Worm (Caenorhabditis elegans) whole organism, midembryonic: ENCODE results near the gene str-123.

ENCODE experiments used
- T22C8.4 ChIP-seq: fragments of 200-800 bp; sonication (Bioruptor generic); IDR thresholded peaks from 2 replicates; pipeline ENCODE4 v1.3.6; 2022; ENCODE audit warnings: missing genetic modification characterization, missing compliant biosample characterization
- cog-1 ChIP-seq: sonication (generic microtip); optimal IDR thresholded peaks from 2 replicates; lab custom pipeline; 2016; ENCODE audit warnings: missing genetic modification characterization, missing compliant biosample characterization
- flt-1 ChIP-seq: fragments of 200-800 bp; sonication (Bioruptor generic); IDR thresholded peaks from 2 replicates; pipeline ENCODE4 v1.3.6; 2022; ENCODE audit warnings: missing genetic modification characterization, missing compliant biosample characterization
- klf-2 ChIP-seq: fragments of 200-800 bp; sonication (Bioruptor generic); conservative IDR thresholded peaks from 2 replicates; pipeline ENCODE4 v1.3.6; 2022; ENCODE audit warnings: missing genetic modification reagents, missing genetic modification characterization, missing compliant biosample characterization
- med-1 ChIP-seq: sonication (generic microtip); optimal IDR thresholded peaks from 2 replicates; lab custom pipeline; 2017; ENCODE audit warnings: missing genetic modification characterization, mild to moderate bottlenecking, missing compliant biosample characterization, antibody characterized with exemption, missing genetic modification reagents; ENCODE audit not compliant: insufficient read depth
- ref-1 ChIP-seq: fragments of 200-800 bp; sonication (Bioruptor generic); conservative IDR thresholded peaks from 2 replicates; pipeline ENCODE4 v1.3.6; 2022; ENCODE audit warnings: missing genetic modification reagents, missing genetic modification characterization, missing compliant biosample characterization
- tab-1 ChIP-seq: fragments of 200-800 bp; sonication (Bioruptor generic); IDR thresholded peaks from 2 replicates; pipeline ENCODE4 v1.3.6; 2022; ENCODE audit warnings: missing genetic modification characterization, missing compliant biosample characterization
- ztf-23 ChIP-seq: fragments of 200-800 bp; sonication (Bioruptor generic); IDR thresholded peaks from 2 replicates; pipeline ENCODE4 v1.3.6; 2022; ENCODE audit warnings: missing genetic modification reagents, missing genetic modification characterization, missing compliant biosample characterization
- ztf-29 ChIP-seq: fragments of 200-800 bp; sonication (Bioruptor generic); IDR thresholded peaks from 2 replicates; pipeline ENCODE4 v1.3.6; 2022; ENCODE audit warnings: missing genetic modification reagents, missing genetic modification characterization, missing compliant biosample characterization

The str-123 gene

ce11 chrX:12764009-12764408 lies 26.1 kb upstream of the str-123 start:
- TF ChIP-seq ztf-23 (GFP tag; lab: Robert Waterston, UW) (no peak), klf-2 (GFP tag; lab: Robert Waterston, UW) (no peak), cog-1 (no peak), T22C8.4 (no peak), tab-1 (GFP tag; lab: Robert Waterston, UW) (no peak), ztf-29 (GFP tag; lab: Robert Waterston, UW) (no peak), med-1 (GFP tag; lab: Kevin White, UChicago) (no peak)

ce11 chrX:12769697-12770096 lies 20.4 kb upstream of the str-123 start, which contains the start of gene ilc-17.1:
Gene ilc-17.1 (minus strand): TSS chrX:12769797.
- TF ChIP-seq klf-2 (GFP tag; lab: Robert Waterston, UW) = no peak
- no peak for TF ChIP-seq ztf-23 (GFP tag; lab: Robert Waterston, UW)
- TF ChIP-seq flt-1 (GFP tag; lab: Robert Waterston, UW) = no peak
- no peak for TF ChIP-seq tab-1 (GFP tag; lab: Robert Waterston, UW)
- no peak for TF ChIP-seq ref-1 (GFP tag; lab: Robert Waterston, UW)
- no peak for TF ChIP-seq T22C8.4
- TF ChIP-seq med-1 (GFP tag; lab: Kevin White, UChicago) = no peak
- TF ChIP-seq cog-1 = no peak
- TF ChIP-seq ztf-29 (GFP tag; lab: Robert Waterston, UW) = no peak

- TF ChIP-seq ztf-23 (GFP tag; lab: Robert Waterston, UW) = no peak
- no peak for TF ChIP-seq tab-1 (GFP tag; lab: Robert Waterston, UW)
- TF ChIP-seq flt-1 (GFP tag; lab: Robert Waterston, UW) = no peak
- TF ChIP-seq klf-2 (GFP tag; lab: Robert Waterston, UW) = no peak
- no peak for TF ChIP-seq T22C8.4
- TF ChIP-seq cog-1 = no peak
- TF ChIP-seq ztf-29 (GFP tag; lab: Robert Waterston, UW) = no peak
- TF ChIP-seq med-1 (GFP tag; lab: Kevin White, UChicago) = no peak
Measured at ce11 chrX:12780674-12781073, 9.5 kb upstream of the str-123 start.

ce11 chrX:12781712-12782444 lies 8.3 kb upstream of the str-123 start, which contains the start of gene alh-13:
Gene alh-13 (plus strand): TSS chrX:12782394.
- TF ChIP-seq klf-2 (GFP tag; lab: Robert Waterston, UW) (no peak), cog-1 (no peak), flt-1 (GFP tag; lab: Robert Waterston, UW) (no peak), ztf-29 (GFP tag; lab: Robert Waterston, UW) (no peak), med-1 (GFP tag; lab: Kevin White, UChicago) (no peak), ref-1 (GFP tag; lab: Robert Waterston, UW) (no peak), T22C8.4 (no peak), tab-1 (GFP tag; lab: Robert Waterston, UW) (no peak), ztf-23 (GFP tag; lab: Robert Waterston, UW) (no peak)

ce11 chrX:12787624-12788023 lies 2.5 kb upstream of the str-123 start, which contains the start of gene str-124:
Gene str-124 (plus strand): TSS chrX:12787924.
- TF ChIP-seq T22C8.4 (no peak), ref-1 (GFP tag; lab: Robert Waterston, UW) (no peak), flt-1 (GFP tag; lab: Robert Waterston, UW) (no peak), cog-1 (no peak), klf-2 (GFP tag; lab: Robert Waterston, UW) (no peak), ztf-29 (GFP tag; lab: Robert Waterston, UW) (no peak), tab-1 (GFP tag; lab: Robert Waterston, UW) (no peak), med-1 (GFP tag; lab: Kevin White, UChicago) (no peak), ztf-23 (GFP tag; lab: Robert Waterston, UW) (no peak)

ce11 chrX:12792554-12792953 lies 2.4 kb downstream of the str-123 start, which contains the start of gene abf-5:
Gene abf-5 (plus strand): TSS chrX:12792854.
- TF ChIP-seq klf-2 (GFP tag; lab: Robert Waterston, UW) (no peak), ref-1 (GFP tag; lab: Robert Waterston, UW) (no peak), med-1 (GFP tag; lab: Kevin White, UChicago) (no peak), ztf-23 (GFP tag; lab: Robert Waterston, UW) (no peak), tab-1 (GFP tag; lab: Robert Waterston, UW) (no peak), flt-1 (GFP tag; lab: Robert Waterston, UW) (no peak), ztf-29 (GFP tag; lab: Robert Waterston, UW) (no peak), T22C8.4 (no peak), cog-1 (no peak)

- no peak for TF ChIP-seq T22C8.4
- TF ChIP-seq tab-1 (GFP tag; lab: Robert Waterston, UW) = no peak
- no peak for TF ChIP-seq med-1 (GFP tag; lab: Kevin White, UChicago)
- no peak for TF ChIP-seq cog-1
- no peak for TF ChIP-seq ref-1 (GFP tag; lab: Robert Waterston, UW)
Measured at ce11 chrX:12793075-12793474, 2.9 kb downstream of the str-123 start.

ce11 chrX:12793796-12794195 lies 3.7 kb downstream of the str-123 start, which contains the start of gene abf-6:
Gene abf-6 (plus strand): TSS chrX:12794118.
- TF ChIP-seq T22C8.4 (no peak), klf-2 (GFP tag; lab: Robert Waterston, UW) (no peak), ztf-23 (GFP tag; lab: Robert Waterston, UW) (no peak), flt-1 (GFP tag; lab: Robert Waterston, UW) (no peak), med-1 (GFP tag; lab: Kevin White, UChicago) (no peak), ref-1 (GFP tag; lab: Robert Waterston, UW) (no peak), ztf-29 (GFP tag; lab: Robert Waterston, UW) (no peak), tab-1 (GFP tag; lab: Robert Waterston, UW) (no peak), cog-1 (no peak)

- TF ChIP-seq ztf-23 (GFP tag; lab: Robert Waterston, UW) = no peak
- no peak for TF ChIP-seq klf-2 (GFP tag; lab: Robert Waterston, UW)
- no peak for TF ChIP-seq ref-1 (GFP tag; lab: Robert Waterston, UW)
- no peak for TF ChIP-seq ztf-29 (GFP tag; lab: Robert Waterston, UW)
- no peak for TF ChIP-seq flt-1 (GFP tag; lab: Robert Waterston, UW)
- no peak for TF ChIP-seq cog-1
- TF ChIP-seq tab-1 (GFP tag; lab: Robert Waterston, UW) = no peak
- no peak for TF ChIP-seq med-1 (GFP tag; lab: Kevin White, UChicago)
- no peak for TF ChIP-seq T22C8.4
Measured at ce11 chrX:12799831-12800230, 9.7 kb downstream of the str-123 start.
